Worm (Caenorhabditis elegans) whole organism, late embryonic: Measurements from ENCODE around the gene ctr-9.

Experiments
- K09A11.1 ChIP-seq: sonication (generic microtip); optimal IDR thresholded peaks from 2 replicates; lab custom pipeline; 2017; ENCODE audit warnings: antibody characterized with exemption, mild to moderate bottlenecking, missing genetic modification characterization, missing compliant biosample characterization; ENCODE audit not compliant: insufficient read depth
- ceh-34 ChIP-seq: sonication (generic microtip); optimal IDR thresholded peaks from 2 replicates; lab custom pipeline; 2016; ENCODE audit warnings: mild to moderate bottlenecking, missing genetic modification characterization, missing compliant biosample characterization
- elt-2 ChIP-seq: sonication (generic microtip); optimal IDR thresholded peaks from 2 replicates; lab custom pipeline; 2016; ENCODE audit warnings: missing genetic modification reagents, missing genetic modification characterization, missing compliant biosample characterization
- fkh-10 ChIP-seq: fragments of 150-350 bp; optimal IDR thresholded peaks from 2 replicates; lab custom pipeline; 2014; ENCODE audit warnings: missing biosample characterization, missing genetic modification reagents, missing genetic modification characterization
- hlh-13 ChIP-seq: fragments of 200-800 bp; sonication (Bioruptor generic); optimal IDR thresholded peaks from 2 replicates; lab custom pipeline; 2018; ENCODE audit warnings: mild to moderate bottlenecking, missing genetic modification characterization, missing compliant biosample characterization
- nhr-11 ChIP-seq: fragments of 150-350 bp; optimal IDR thresholded peaks from 2 replicates; lab custom pipeline; 2014; ENCODE audit warnings: missing biosample characterization, missing genetic modification characterization
- pha-4 ChIP-seq: fragments of 150-350 bp; optimal IDR thresholded peaks from 2 replicates; lab custom pipeline; 2018; ENCODE audit warnings: missing biosample characterization, missing genetic modification reagents, missing genetic modification characterization
- tbx-2 ChIP-seq: sonication (generic microtip); optimal IDR thresholded peaks from 2 replicates; lab custom pipeline; 2016; ENCODE audit warnings: missing genetic modification characterization, missing compliant biosample characterization

DNA sequence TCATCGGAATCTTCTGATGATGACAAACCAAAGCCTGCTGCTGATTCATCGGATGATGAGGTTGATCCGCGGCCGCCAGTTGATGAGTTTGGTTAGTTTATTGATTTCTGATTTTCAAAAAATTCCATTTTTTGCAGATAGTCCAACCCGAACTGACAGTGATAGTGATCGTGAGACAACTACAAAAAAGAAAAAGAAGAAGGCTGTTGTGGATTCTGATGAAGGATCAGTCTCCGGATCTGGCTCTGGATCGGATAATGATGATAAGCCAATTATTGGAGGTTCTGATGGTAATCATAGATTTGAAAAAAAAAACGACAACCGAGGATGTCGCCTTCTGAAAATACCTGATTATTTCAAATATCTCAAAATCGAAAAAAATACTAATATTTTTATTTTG is 4.9 kb downstream of the ctr-9 start:
- no peak for TF ChIP-seq nhr-11
- TF ChIP-seq elt-2 (tag; lab: Kevin White, UChicago), result no peak
- no peak for TF ChIP-seq hlh-13
- no peak for TF ChIP-seq fkh-10 (GFP tag; lab: Kevin White, UChicago)
- TF ChIP-seq pha-4 (tag; lab: Kevin White, UChicago), result no peak
- no peak for TF ChIP-seq tbx-2 (tag; lab: Kevin White, UChicago)
- no peak for TF ChIP-seq K09A11.1
- no peak for TF ChIP-seq ceh-34 (tag; lab: Kevin White, UChicago)
